Fruit fly (Drosophila melanogaster) whole organism, embryonic: ENCODE measurements around the gene CG43345.

ENCODE experiments used
- BtbVII ChIP-seq: fragments of 200-800 bp; sonication (Bioruptor generic); optimal IDR thresholded peaks from 3 replicates; lab custom pipeline; 2017; ENCODE audit warnings: missing biosample characterization, mild to moderate bottlenecking, missing genetic modification characterization
- CG10267 ChIP-seq: fragments of 200-800 bp; sonication (Bioruptor generic); optimal IDR thresholded peaks from 2 replicates; lab custom pipeline; 2018; ENCODE audit warnings: missing biosample characterization, mild to moderate bottlenecking, missing genetic modification characterization, moderate library complexity
- CG10366 ChIP-seq: fragments of 200-800 bp; sonication (Bioruptor generic); IDR thresholded peaks from 2 replicates; pipeline ENCODE4 v1.3.6; 2022; ENCODE audit warnings: missing biosample characterization, missing genetic modification characterization
- CG10431 ChIP-seq: fragments of 200-800 bp; sonication (Bioruptor generic); optimal IDR thresholded peaks from 3 replicates; lab custom pipeline; 2018; ENCODE audit warnings: missing biosample characterization, mild to moderate bottlenecking, missing genetic modification characterization
- CG10654 ChIP-seq: fragments of 200-800 bp; sonication (Bioruptor generic); optimal IDR thresholded peaks from 2 replicates; lab custom pipeline; 2016; ENCODE audit warnings: missing biosample characterization, missing genetic modification characterization
- CG10979 ChIP-seq: fragments of 200-800 bp; sonication (Bioruptor generic); optimal IDR thresholded peaks from 2 replicates; lab custom pipeline; 2018; ENCODE audit warnings: missing biosample characterization, mild to moderate bottlenecking, missing genetic modification characterization, moderate library complexity
- CG12299 ChIP-seq: fragments of 200-800 bp; sonication (Bioruptor generic); optimal IDR thresholded peaks from 2 replicates; lab custom pipeline; 2018; ENCODE audit warnings: missing biosample characterization, mild to moderate bottlenecking, missing genetic modification characterization
- CG12659 ChIP-seq: fragments of 200-800 bp; sonication (Bioruptor generic); optimal IDR thresholded peaks from 3 replicates; lab custom pipeline; 2017; ENCODE audit warnings: mild to moderate bottlenecking, missing biosample characterization, missing genetic modification reagents, missing genetic modification characterization
- CG12942 ChIP-seq: fragments of 200-800 bp; sonication (Bioruptor generic); optimal IDR thresholded peaks from 3 replicates; lab custom pipeline; 2016; ENCODE audit warnings: missing biosample characterization, missing genetic modification characterization
- CG13624 ChIP-seq: fragments of 200-800 bp; sonication (Bioruptor generic); optimal IDR thresholded peaks from 2 replicates; lab custom pipeline; 2016; ENCODE audit warnings: missing biosample characterization, missing genetic modification characterization
- CG2116 ChIP-seq: fragments of 200-800 bp; sonication (Bioruptor generic); optimal IDR thresholded peaks from 3 replicates; lab custom pipeline; 2018; ENCODE audit warnings: missing biosample characterization, mild to moderate bottlenecking, missing genetic modification characterization
- CG34376 ChIP-seq: fragments of 200-800 bp; sonication (Bioruptor generic); optimal IDR thresholded peaks from 2 replicates; lab custom pipeline; 2018; ENCODE audit warnings: missing biosample characterization, mild to moderate bottlenecking, missing genetic modification characterization
- CG3726 ChIP-seq: fragments of 200-800 bp; sonication (Bioruptor generic); IDR thresholded peaks from 3 replicates; pipeline ENCODE4, ENCODE4 v1.3.6; 2022; ENCODE audit warnings: missing biosample characterization, missing genetic modification characterization
- CG3995 ChIP-seq: fragments of 200-800 bp; sonication (Bioruptor generic); optimal IDR thresholded peaks from 3 replicates; lab custom pipeline; 2016; ENCODE audit warnings: missing biosample characterization, missing genetic modification characterization
- CG4707 ChIP-seq: fragments of 200-800 bp; sonication (Bioruptor generic); optimal IDR thresholded peaks from 2 replicates; lab custom pipeline; 2018; ENCODE audit warnings: missing biosample characterization, mild to moderate bottlenecking, missing genetic modification characterization, moderate library complexity
- CG5953 ChIP-seq: fragments of 200-800 bp; sonication (Bioruptor generic); IDR thresholded peaks from 2 replicates; pipeline ENCODE4 v1.3.6; 2022; ENCODE audit warnings: missing biosample characterization, missing genetic modification characterization
- CG7556 ChIP-seq: fragments of 200-800 bp; sonication (Bioruptor generic); optimal IDR thresholded peaks from 2 replicates; lab custom pipeline; 2017; ENCODE audit warnings: missing biosample characterization, mild to moderate bottlenecking, missing genetic modification characterization
- CG7786 ChIP-seq: fragments of 200-800 bp; sonication (Bioruptor generic); optimal IDR thresholded peaks from 2 replicates; lab custom pipeline; 2016; ENCODE audit warnings: missing biosample characterization, missing genetic modification characterization
- CG7839 ChIP-seq: fragments of 200-800 bp; sonication (Bioruptor generic); optimal IDR thresholded peaks from 3 replicates; lab custom pipeline; 2018; ENCODE audit warnings: missing biosample characterization, mild to moderate bottlenecking, missing genetic modification characterization, moderate library complexity
- CG8388 ChIP-seq: fragments of 200-800 bp; sonication (Bioruptor generic); optimal IDR thresholded peaks from 2 replicates; lab custom pipeline; 2019; ENCODE audit warnings: missing biosample characterization, mild to moderate bottlenecking, missing genetic modification characterization, moderate library complexity
- CG9437 ChIP-seq: fragments of 200-800 bp; sonication (Bioruptor generic); optimal IDR thresholded peaks from 2 replicates; lab custom pipeline; 2018; ENCODE audit warnings: missing biosample characterization, mild to moderate bottlenecking, missing genetic modification characterization
- CTCF ChIP-seq: fragments of 200-800 bp; sonication (Bioruptor generic); optimal IDR thresholded peaks from 2 replicates; lab custom pipeline; 2017; ENCODE audit warnings: missing biosample characterization, mild to moderate bottlenecking, missing genetic modification characterization, moderate library complexity
- D ChIP-seq, 2 experiments: fragments of 200-800 bp in 1 of 2; fragments of >200 bp in 1 of 2; sonication (Bioruptor generic) in 1 of 2; optimal IDR thresholded peaks; 2 replicates in 1 of 2; 3 replicates in 1 of 2; lab custom pipeline; 2017; ENCODE audit warnings: mild to moderate bottlenecking in 1 of 2, missing biosample characterization in 1 of 2, missing genetic modification characterization in 1 of 2, missing genetic modification reagents in 1 of 2
- Drgx ChIP-seq: fragments of 200-800 bp; sonication (Bioruptor generic); IDR thresholded peaks from 2 replicates; pipeline ENCODE4 v1.3.6; 2022; ENCODE audit warnings: missing biosample characterization, missing genetic modification characterization
- E2f2 ChIP-seq: fragments of 200-800 bp; sonication (Bioruptor generic); IDR thresholded peaks from 2 replicates; pipeline ENCODE4 v1.3.6; 2022; ENCODE audit warnings: missing biosample characterization, missing genetic modification characterization
- Ets97D ChIP-seq: fragments of 200-800 bp; sonication (Bioruptor generic); optimal IDR thresholded peaks from 3 replicates; lab custom pipeline; 2016; ENCODE audit warnings: missing biosample characterization, missing genetic modification characterization
- HmgZ ChIP-seq: fragments of 200-800 bp; sonication (Bioruptor generic); optimal IDR thresholded peaks from 2 replicates; lab custom pipeline; 2018; ENCODE audit warnings: missing biosample characterization, mild to moderate bottlenecking, missing genetic modification characterization
- Lhr ChIP-seq: fragments of 200-800 bp; sonication (Bioruptor generic); optimal IDR thresholded peaks from 3 replicates; lab custom pipeline; 2017; ENCODE audit warnings: mild to moderate bottlenecking, missing biosample characterization, missing genetic modification reagents, missing genetic modification characterization
- MBD-R2 ChIP-seq: fragments of 200-800 bp; sonication (Bioruptor generic); IDR thresholded peaks from 2 replicates; pipeline ENCODE4 v1.3.6; 2022; ENCODE audit warnings: missing biosample characterization, missing genetic modification characterization
- MESR4 ChIP-seq: fragments of 200-800 bp; sonication (Bioruptor generic); optimal IDR thresholded peaks from 2 replicates; lab custom pipeline; 2018; ENCODE audit warnings: missing biosample characterization, mild to moderate bottlenecking, missing genetic modification characterization, moderate library complexity
- Mad ChIP-seq: fragments of 200-800 bp; sonication (Bioruptor generic); optimal IDR thresholded peaks from 2 replicates; lab custom pipeline; 2016; ENCODE audit warnings: missing biosample characterization, missing genetic modification characterization
- Max ChIP-seq: fragments of 200-800 bp; sonication (Bioruptor generic); optimal IDR thresholded peaks from 2 replicates; lab custom pipeline; 2016; ENCODE audit warnings: missing biosample characterization, mild to moderate bottlenecking, missing genetic modification characterization
- Myb ChIP-seq: fragments of 200-800 bp; sonication (Bioruptor generic); optimal IDR thresholded peaks from 2 replicates; lab custom pipeline; 2016; ENCODE audit warnings: missing biosample characterization, missing genetic modification characterization
- NFAT ChIP-seq: fragments of 200-800 bp; sonication (Bioruptor generic); IDR thresholded peaks from 2 replicates; pipeline ENCODE4 v1.3.6; 2022; ENCODE audit warnings: missing biosample characterization, missing genetic modification characterization
- Nf-YB ChIP-seq: fragments of 200-800 bp; sonication (Bioruptor generic); optimal IDR thresholded peaks from 3 replicates; lab custom pipeline; 2019; ENCODE audit warnings: missing biosample characterization, mild to moderate bottlenecking, missing genetic modification characterization, moderate library complexity
- Nf-YC ChIP-seq: fragments of 200-800 bp; optimal IDR thresholded peaks from 3 replicates; lab custom pipeline; 2019; ENCODE audit warnings: missing biosample characterization, mild to moderate bottlenecking, missing genetic modification characterization, moderate library complexity
- Scr ChIP-seq: fragments of 200-800 bp; sonication (Bioruptor generic); IDR thresholded peaks from 2 replicates; pipeline ENCODE4 v1.3.6; 2022; ENCODE audit warnings: missing biosample characterization, missing genetic modification characterization; ENCODE audit not compliant: partially characterized antibody
- bab2 ChIP-seq: fragments of 200-800 bp; sonication (Bioruptor generic); optimal IDR thresholded peaks from 2 replicates; lab custom pipeline; 2016; ENCODE audit warnings: missing biosample characterization, missing genetic modification characterization
- dmrt99B ChIP-seq: fragments of 200-800 bp; sonication (Bioruptor generic); optimal IDR thresholded peaks from 2 replicates; lab custom pipeline; 2018; ENCODE audit warnings: missing biosample characterization, mild to moderate bottlenecking, missing genetic modification characterization, moderate library complexity
- eyg ChIP-seq: fragments of 200-800 bp; sonication (Bioruptor generic); optimal IDR thresholded peaks from 3 replicates; lab custom pipeline; 2016; ENCODE audit warnings: missing biosample characterization, missing genetic modification characterization
- grau ChIP-seq: fragments of 200-800 bp; optimal IDR thresholded peaks from 3 replicates; lab custom pipeline; 2019; ENCODE audit warnings: missing biosample characterization, mild to moderate bottlenecking, missing genetic modification characterization, moderate library complexity
- jing ChIP-seq: fragments of 200-800 bp; sonication (Bioruptor generic); optimal IDR thresholded peaks from 2 replicates; lab custom pipeline; 2018; ENCODE audit warnings: missing biosample characterization, mild to moderate bottlenecking, missing genetic modification characterization
- nerfin-1 ChIP-seq: fragments of 200-800 bp; sonication (Bioruptor generic); optimal IDR thresholded peaks from 3 replicates; lab custom pipeline; 2019; ENCODE audit warnings: missing biosample characterization, mild to moderate bottlenecking, missing genetic modification characterization, moderate library complexity
- nmo ChIP-seq: fragments of 200-800 bp; sonication (Bioruptor generic); optimal IDR thresholded peaks from 2 replicates; lab custom pipeline; 2018; ENCODE audit warnings: missing biosample characterization, mild to moderate bottlenecking, missing genetic modification characterization, moderate library complexity
- pfk ChIP-seq: fragments of 200-800 bp; sonication (Bioruptor generic); optimal IDR thresholded peaks from 2 replicates; lab custom pipeline; 2018; ENCODE audit warnings: missing biosample characterization, mild to moderate bottlenecking, missing genetic modification characterization, moderate library complexity
- row ChIP-seq: fragments of 200-800 bp; sonication (Bioruptor generic); IDR thresholded peaks from 3 replicates; pipeline ENCODE4 v1.3.6; 2022; ENCODE audit warnings: missing biosample characterization, missing genetic modification characterization
- schlank ChIP-seq: fragments of 200-800 bp; sonication (Bioruptor generic); optimal IDR thresholded peaks from 2 replicates; lab custom pipeline; 2018; ENCODE audit warnings: missing biosample characterization, mild to moderate bottlenecking, missing genetic modification characterization
- slbo ChIP-seq: fragments of 200-800 bp; sonication (Bioruptor generic); IDR thresholded peaks from 2 replicates; pipeline ENCODE4 v1.3.6; 2022; ENCODE audit warnings: missing biosample characterization, missing genetic modification characterization
- sna ChIP-seq: fragments of 200-800 bp; sonication (Bioruptor generic); IDR thresholded peaks from 2 replicates; pipeline ENCODE4 v1.3.6; 2022; ENCODE audit warnings: missing biosample characterization, missing genetic modification characterization; ENCODE audit not compliant: partially characterized antibody
- stwl ChIP-seq: fragments of 200-800 bp; sonication (Bioruptor generic); optimal IDR thresholded peaks from 3 replicates; lab custom pipeline; 2018; ENCODE audit warnings: missing biosample characterization, mild to moderate bottlenecking, missing genetic modification characterization, moderate library complexity
- tap ChIP-seq: fragments of 200-800 bp; optimal IDR thresholded peaks from 3 replicates; lab custom pipeline; 2019; ENCODE audit warnings: missing biosample characterization, mild to moderate bottlenecking, missing genetic modification characterization, moderate library complexity

Gene CG43345

DNA sequence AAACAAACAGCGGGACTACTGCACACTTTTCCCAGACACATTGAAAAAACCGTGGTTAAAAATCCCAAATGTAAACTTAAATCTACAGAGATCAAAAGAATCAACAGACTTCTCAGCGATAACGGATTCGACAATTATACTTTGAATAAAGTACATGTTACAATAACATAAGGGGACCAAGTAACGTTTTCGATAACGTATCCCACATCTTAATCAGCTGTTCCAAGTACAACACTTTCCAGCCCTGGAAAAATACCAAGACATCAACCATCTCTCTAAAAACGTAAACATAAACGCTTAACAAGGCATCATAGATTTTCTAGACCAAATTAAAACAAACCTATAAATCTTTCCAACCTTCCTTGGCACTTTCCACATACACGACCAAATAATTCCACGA lies 14.5 kb downstream of the CG43345 start (continued):
- TF ChIP-seq E2f2 (GFP tag; lab: Robert Waterston, UW) (peak; percentile 66), MBD-R2 (GFP tag; lab: Robert Waterston, UW) (peak; percentile 86), Nf-YC (tag; lab: Kevin White, UChicago) (peak; percentile 14), tap (tag; lab: Kevin White, UChicago) (no peak), CG12659 (GFP tag; lab: Kevin White, UChicago) (peak; percentile 25), pfk (GFP tag; lab: Kevin White, UChicago) (peak; percentile 0), dmrt99B (tag; lab: Kevin White, UChicago) (no peak), jing (GFP tag; lab: Kevin White, UChicago) (no peak), CG8388 (no peak), Scr (GFP tag; lab: Robert Waterston, UW) (peak; percentile 16; the same call in 1 of the 2 replicates), CG3995 (peak; percentile 94), HmgZ (tag; lab: Kevin White, UChicago) (peak; percentile 45), Myb (GFP tag; lab: Kevin White, UChicago) (peak; percentile 78), NFAT (no peak), CG9437 (GFP tag; lab: Kevin White, UChicago) (peak; percentile 99), grau (tag; lab: Kevin White, UChicago) (no peak), nmo (GFP tag; lab: Kevin White, UChicago) (peak; percentile 23), CG10267 (peak; percentile 23), CG7839 (tag; lab: Kevin White, UChicago) (no peak), CG10979 (tag; lab: Kevin White, UChicago) (peak; percentile 27), CG34376 (peak; percentile 14), CG2116 (peak; percentile 58), Drgx (GFP tag; lab: Robert Waterston, UW) (no peak), Ets97D (GFP tag; lab: Kevin White, UChicago) (peak; percentile 27), nerfin-1 (tag; lab: Kevin White, UChicago) (peak; percentile 78), schlank (tag; lab: Kevin White, UChicago) (no peak), Mad (GFP tag; lab: Kevin White, UChicago) (no peak), MESR4 (GFP tag; lab: Kevin White, UChicago) (peak; percentile 21), CG10431 (GFP tag; lab: Kevin White, UChicago) (peak; percentile 96), row (GFP tag; lab: Robert Waterston, UW) (0 out of 3 replicates have a peak, but pooled peaks have one; percentile 34)
- TF ChIP-seq, all 482 proteins: peak for 50

dm6 chr2L:21149053-21149452 lies 19.3 kb downstream of the CG43345 start:
- TF ChIP-seq stwl (tag; lab: Kevin White, UChicago) (peak; percentile 90), Lhr (GFP tag; lab: Kevin White, UChicago) (peak; percentile 70), CG12942 (peak; percentile 30), CG5953 (GFP tag; lab: Robert Waterston, UW) (no peak), CTCF (no peak), CG4707 (GFP tag; lab: Kevin White, UChicago) (peak; percentile 28), CG7556 (GFP tag; lab: Kevin White, UChicago) (no peak), slbo (GFP tag; lab: Robert Waterston, UW) (peak; percentile 75), schlank (tag; lab: Kevin White, UChicago) (no peak), CG10654 (GFP tag; lab: Kevin White, UChicago) (peak; percentile 16), bab2 (GFP tag; lab: Kevin White, UChicago) (peak; percentile 18), BtbVII (GFP tag; lab: Kevin White, UChicago) (no peak), Max (GFP tag; lab: Kevin White, UChicago) (no peak), D (optimal IDR thresholded peaks at IDR 0.05; lab: Kevin White, UChicago) (no peak), D (GFP tag; optimal IDR thresholded peaks at IDR 0.05; lab: Kevin White, UChicago) (no peak), Nf-YB (GFP tag; lab: Kevin White, UChicago) (peak; percentile 26), CG3726 (GFP tag; lab: Robert Waterston, UW) (no peak), eyg (GFP tag; lab: Kevin White, UChicago) (no peak), CG7786 (no peak), CG12299 (tag; lab: Kevin White, UChicago) (peak; percentile 33), CG13624 (no peak), CG10366 (peak; percentile 32), sna (no peak; the same call in 1 of the 2 replicates)
